Worm (Caenorhabditis elegans) whole organism, young adult: Measurements from ENCODE around the gene gsto-1.

Source experiments
- B0019.2 ChIP-seq: fragments of 200-800 bp; sonication (Bioruptor generic); conservative IDR thresholded peaks from 2 replicates; pipeline ENCODE4 v1.3.6; 2022; ENCODE audit warnings: missing genetic modification reagents, missing genetic modification characterization, missing compliant biosample characterization
- B0261.1 ChIP-seq: sonication (generic microtip); optimal IDR thresholded peaks from 2 replicates; lab custom pipeline; 2016; ENCODE audit warnings: mild to moderate bottlenecking, missing genetic modification characterization, moderate library complexity, missing compliant biosample characterization
- D2030.7 ChIP-seq: fragments of 200-800 bp; sonication (Bioruptor generic); IDR thresholded peaks from 2 replicates; pipeline ENCODE4 v1.3.6; 2022; ENCODE audit warnings: missing genetic modification reagents, missing genetic modification characterization, missing compliant biosample characterization
- F33H1.4 ChIP-seq: fragments of 200-800 bp; sonication (Bioruptor generic); IDR thresholded peaks from 2 replicates; pipeline ENCODE4 v1.3.6; 2022; ENCODE audit warnings: missing genetic modification reagents, missing genetic modification characterization, missing compliant biosample characterization
- F37B4.10 ChIP-seq: fragments of 200-800 bp; sonication (Bioruptor generic); IDR thresholded peaks from 2 replicates; pipeline ENCODE4 v1.3.6; 2022; ENCODE audit warnings: missing genetic modification characterization, missing compliant biosample characterization
- F49E8.2 ChIP-seq: sonication (generic microtip); optimal IDR thresholded peaks from 3 replicates; lab custom pipeline; 2017; ENCODE audit warnings: missing genetic modification characterization, mild to moderate bottlenecking, missing compliant biosample characterization, antibody characterized with exemption, moderate library complexity; ENCODE audit not compliant: insufficient read depth
- F57C9.4 ChIP-seq: sonication (generic microtip); optimal IDR thresholded peaks from 2 replicates; lab custom pipeline; 2017; ENCODE audit warnings: mild to moderate bottlenecking, missing genetic modification characterization, missing compliant biosample characterization
- K12H6.12 ChIP-seq: fragments of 200-800 bp; sonication (Bioruptor generic); optimal IDR thresholded peaks from 2 replicates; lab custom pipeline; 2018; ENCODE audit warnings: mild to moderate bottlenecking, missing genetic modification characterization, missing compliant biosample characterization
- athp-1 ChIP-seq: sonication (generic microtip); optimal IDR thresholded peaks from 2 replicates; lab custom pipeline; 2017; ENCODE audit warnings: mild to moderate bottlenecking, missing genetic modification characterization, missing compliant biosample characterization
- ccch-3 ChIP-seq: fragments of 200-800 bp; sonication (Bioruptor generic); optimal IDR thresholded peaks from 2 replicates; lab custom pipeline; 2018; ENCODE audit warnings: mild to moderate bottlenecking, missing genetic modification characterization, missing compliant biosample characterization
- cebp-2 ChIP-seq: fragments of 200-800 bp; sonication (Bioruptor generic); IDR thresholded peaks from 2 replicates; pipeline ENCODE4 v1.3.6; 2022; ENCODE audit warnings: missing genetic modification characterization, missing compliant biosample characterization
- ceh-100 ChIP-seq: fragments of 200-800 bp; sonication (Bioruptor generic); IDR thresholded peaks from 2 replicates; pipeline ENCODE4 v1.3.6; 2022; ENCODE audit warnings: missing genetic modification reagents, missing genetic modification characterization, missing compliant biosample characterization
- die-1 ChIP-seq: sonication (generic microtip); optimal IDR thresholded peaks from 2 replicates; lab custom pipeline; 2016; ENCODE audit warnings: missing genotype, mild to moderate bottlenecking, missing genetic modification characterization, missing compliant biosample characterization
- egrh-3 ChIP-seq: fragments of 200-800 bp; sonication (Bioruptor generic); IDR thresholded peaks from 2 replicates; pipeline ENCODE4 v1.3.6; 2022; ENCODE audit warnings: missing genetic modification reagents, missing genetic modification characterization, missing compliant biosample characterization
- ets-4 ChIP-seq: fragments of 200-800 bp; sonication (Bioruptor generic); optimal IDR thresholded peaks from 2 replicates; lab custom pipeline; 2018; ENCODE audit warnings: mild to moderate bottlenecking, missing genetic modification characterization, missing compliant biosample characterization
- fkh-3 ChIP-seq: sonication (generic microtip); optimal IDR thresholded peaks from 2 replicates; lab custom pipeline; 2016; ENCODE audit warnings: mild to moderate bottlenecking, missing genetic modification characterization, missing compliant biosample characterization
- him-1 ChIP-seq: sonication (generic microtip); optimal IDR thresholded peaks from 2 replicates; lab custom pipeline; 2016; ENCODE audit warnings: missing genotype, missing genetic modification reagents, missing genetic modification characterization, missing compliant biosample characterization
- lag-1 ChIP-seq: fragments of 200-800 bp; sonication (Bioruptor generic); IDR thresholded peaks from 2 replicates; pipeline ENCODE4 v1.3.6; 2022; ENCODE audit warnings: missing genetic modification reagents, missing genetic modification characterization, missing compliant biosample characterization
- let-526 ChIP-seq: fragments of 200-800 bp; sonication (Bioruptor generic); IDR thresholded peaks from 2 replicates; pipeline ENCODE4 v1.3.6; 2022; ENCODE audit warnings: missing genetic modification reagents, missing genetic modification characterization, missing compliant biosample characterization
- let-607 ChIP-seq, 2 experiments: fragments of 200-800 bp in 1 of 2; sonication (Bioruptor generic) in 1 of 2; sonication (generic microtip) in 1 of 2; optimal IDR thresholded peaks; 2 replicates each; lab custom pipeline; 2016 to 2018; ENCODE audit warnings: mild to moderate bottlenecking in 2 of 2, missing compliant biosample characterization in 2 of 2, missing genetic modification characterization in 2 of 2, moderate library complexity in 2 of 2, missing genotype in 1 of 2
- lin-26 ChIP-seq: fragments of 200-800 bp; sonication (Bioruptor generic); IDR thresholded peaks from 2 replicates; pipeline ENCODE4 v1.3.6; 2022; ENCODE audit warnings: missing genetic modification reagents, missing genetic modification characterization, missing compliant biosample characterization
- lin-54 ChIP-seq: fragments of 200-800 bp; sonication (Bioruptor generic); optimal IDR thresholded peaks from 2 replicates; lab custom pipeline; 2018; ENCODE audit warnings: mild to moderate bottlenecking, missing genetic modification characterization, missing compliant biosample characterization
- lsl-1 ChIP-seq: fragments of 200-800 bp; sonication (Bioruptor generic); optimal IDR thresholded peaks from 2 replicates; lab custom pipeline; 2018; ENCODE audit warnings: mild to moderate bottlenecking, missing genetic modification characterization, moderate library complexity, missing compliant biosample characterization
- madf-10 ChIP-seq: sonication (generic microtip); optimal IDR thresholded peaks from 2 replicates; lab custom pipeline; 2016; ENCODE audit warnings: mild to moderate bottlenecking, missing genetic modification characterization, missing compliant biosample characterization
- madf-6 ChIP-seq: fragments of 200-800 bp; sonication (Bioruptor generic); IDR thresholded peaks from 2 replicates; pipeline ENCODE4 v1.3.6; 2022; ENCODE audit warnings: missing genetic modification reagents, missing genetic modification characterization, missing compliant biosample characterization
- madf-8 ChIP-seq: fragments of 200-800 bp; sonication (Bioruptor generic); conservative IDR thresholded peaks from 2 replicates; pipeline ENCODE4 v1.3.6; 2022; ENCODE audit warnings: missing genetic modification reagents, missing genetic modification characterization, missing compliant biosample characterization
- nfya-2 ChIP-seq: fragments of 200-800 bp; sonication (Bioruptor generic); IDR thresholded peaks from 2 replicates; pipeline ENCODE4 v1.3.6; 2022; ENCODE audit warnings: missing genetic modification reagents, missing genetic modification characterization, missing compliant biosample characterization
- nhr-27 ChIP-seq: fragments of 200-800 bp; sonication (Bioruptor generic); optimal IDR thresholded peaks from 2 replicates; lab custom pipeline; 2018; ENCODE audit warnings: mild to moderate bottlenecking, missing genetic modification characterization, moderate library complexity, missing compliant biosample characterization
- nhr-80 ChIP-seq: sonication (generic microtip); optimal IDR thresholded peaks from 2 replicates; lab custom pipeline; 2016; ENCODE audit warnings: missing genetic modification characterization, missing compliant biosample characterization
- pha-4 ChIP-seq: fragments of 150-350 bp; sonication (generic microtip); optimal IDR thresholded peaks from 2 replicates; lab custom pipeline; 2014; ENCODE audit warnings: missing biosample characterization, missing genetic modification reagents, missing genetic modification characterization
- snpc-3.4 ChIP-seq: sonication (generic microtip); optimal IDR thresholded peaks from 2 replicates; lab custom pipeline; 2017; ENCODE audit warnings: missing genetic modification characterization, mild to moderate bottlenecking, missing compliant biosample characterization, antibody characterized with exemption, moderate library complexity, missing genotype, missing genetic modification reagents
- xnd-1 ChIP-seq: sonication (generic microtip); optimal IDR thresholded peaks from 2 replicates; lab custom pipeline; 2016; ENCODE audit warnings: missing genotype, missing genetic modification reagents, missing genetic modification characterization, missing compliant biosample characterization
- zfh-2 ChIP-seq: fragments of 200-800 bp; sonication (Bioruptor generic); conservative IDR thresholded peaks from 2 replicates; pipeline ENCODE4 v1.3.6; 2022; ENCODE audit warnings: missing genetic modification reagents, missing genetic modification characterization, missing compliant biosample characterization
- ztf-25 ChIP-seq: fragments of 200-800 bp; sonication (Bioruptor generic); IDR thresholded peaks from 2 replicates; pipeline ENCODE4 v1.3.6; 2022; ENCODE audit warnings: missing genetic modification reagents, missing genetic modification characterization, missing compliant biosample characterization
- ztf-26 ChIP-seq: sonication (generic microtip); optimal IDR thresholded peaks from 2 replicates; lab custom pipeline; 2017; ENCODE audit warnings: missing genetic modification characterization, missing compliant biosample characterization
- ztf-3 ChIP-seq: fragments of 200-800 bp; sonication (Bioruptor generic); optimal IDR thresholded peaks from 2 replicates; lab custom pipeline; 2018; ENCODE audit warnings: mild to moderate bottlenecking, missing genetic modification characterization, missing compliant biosample characterization
- ztf-6 ChIP-seq: fragments of 200-800 bp; sonication (Bioruptor generic); IDR thresholded peaks from 2 replicates; pipeline ENCODE4 v1.3.6; 2022; ENCODE audit warnings: missing genetic modification reagents, missing genetic modification characterization, missing compliant biosample characterization

gsto-1 gene

ce11 chrIII:7946968-7947491 is at the start of gene gsto-1:
gsto-1 (minus strand) TSS chrIII:7947018.
- TF ChIP-seq F49E8.2 (tag; lab: Kevin White, UChicago), result no peak
- peak; percentile 19 for TF ChIP-seq nhr-80 (tag; lab: Kevin White, UChicago)

- TF ChIP-seq madf-6 (GFP tag; lab: Robert Waterston, UW) (no peak), madf-8 (GFP tag; lab: Robert Waterston, UW) (no peak), fkh-3 (tag; lab: Kevin White, UChicago) (no peak), ccch-3 (GFP tag; lab: Kevin White, UChicago) (no peak), B0019.2 (GFP tag; lab: Robert Waterston, UW) (no peak), nhr-80 (tag; lab: Kevin White, UChicago) (no peak), lag-1 (GFP tag; lab: Robert Waterston, UW) (no peak), madf-10 (no peak), ceh-100 (GFP tag; lab: Robert Waterston, UW) (no peak), ets-4 (GFP tag; lab: Kevin White, UChicago) (no peak), B0261.1 (tag; lab: Kevin White, UChicago) (no peak), die-1 (tag; lab: Kevin White, UChicago) (no peak), lin-26 (GFP tag; lab: Robert Waterston, UW) (no peak), K12H6.12 (tag; lab: Kevin White, UChicago) (no peak), lin-54 (no peak), pha-4 (no peak)
These were observed 49.5 kb upstream of the gsto-1 start, which contains the start of gene npr-17 for ce11 chrIII:7996353-7996752. npr-17 (minus strand) TSS chrIII:7996453.

ce11 chrIII:7986585-7987171 is 39.9 kb upstream of the gsto-1 start, which contains the start of gene hrpk-2:
hrpk-2 (plus strand) TSS chrIII:7987121.
- TF ChIP-seq lsl-1 (GFP tag; lab: Kevin White, UChicago), result peak; percentile 81
- no peak for TF ChIP-seq nhr-27
- TF ChIP-seq xnd-1 (tag; lab: Kevin White, UChicago), result peak; percentile 27
- peak; percentile 28 for TF ChIP-seq snpc-3.4 (tag; lab: Kevin White, UChicago)
- TF ChIP-seq F33H1.4 (GFP tag; lab: Robert Waterston, UW), result peak; percentile 73
- TF ChIP-seq madf-6 (GFP tag; lab: Robert Waterston, UW), result peak; percentile 65; the same call in 1 of the 2 replicates
- peak; percentile 19; the same call in 1 of the 2 replicates for TF ChIP-seq B0019.2 (GFP tag; lab: Robert Waterston, UW)
- TF ChIP-seq him-1 (tag; lab: Kevin White, UChicago), result no peak

ce11 chrIII:7981938-7982337 is 35.1 kb upstream of the gsto-1 start:
- TF ChIP-seq zfh-2 (GFP tag; lab: Robert Waterston, UW) (peak; percentile 65), D2030.7 (no peak), ztf-6 (GFP tag; lab: Robert Waterston, UW) (0 out of 2 replicates have a peak, but pooled peaks have one; percentile 16), ztf-3 (GFP tag; lab: Kevin White, UChicago) (no peak), ztf-26 (no peak), egrh-3 (GFP tag; lab: Robert Waterston, UW) (peak; percentile 8; the same call in 1 of the 2 replicates), F57C9.4 (tag; lab: Kevin White, UChicago) (no peak), nfya-2 (GFP tag; lab: Robert Waterston, UW) (no peak), athp-1 (tag; lab: Kevin White, UChicago) (no peak), let-607 (tag; optimal IDR thresholded peaks at IDR 0.05; lab: Kevin White, UChicago) (no peak), ztf-25 (no peak), let-526 (GFP tag; lab: Robert Waterston, UW) (no peak), F37B4.10 (GFP tag; lab: Robert Waterston, UW) (no peak), cebp-2 (GFP tag; lab: Robert Waterston, UW) (no peak)
